Worm (Caenorhabditis elegans) whole organism, L4/young adult: ENCODE data around the gene Y39A1C.1.

Source experiments
- W03F9.2 ChIP-seq: fragments of 150-350 bp; optimal IDR thresholded peaks from 2 replicates; lab custom pipeline; 2014; ENCODE audit warnings: missing biosample characterization, missing genetic modification characterization
- dao-5 ChIP-seq: sonication (generic microtip); optimal IDR thresholded peaks from 2 replicates; lab custom pipeline; 2016; ENCODE audit warnings: missing genotype, missing genetic modification characterization, moderate library complexity, missing compliant biosample characterization

DNA sequence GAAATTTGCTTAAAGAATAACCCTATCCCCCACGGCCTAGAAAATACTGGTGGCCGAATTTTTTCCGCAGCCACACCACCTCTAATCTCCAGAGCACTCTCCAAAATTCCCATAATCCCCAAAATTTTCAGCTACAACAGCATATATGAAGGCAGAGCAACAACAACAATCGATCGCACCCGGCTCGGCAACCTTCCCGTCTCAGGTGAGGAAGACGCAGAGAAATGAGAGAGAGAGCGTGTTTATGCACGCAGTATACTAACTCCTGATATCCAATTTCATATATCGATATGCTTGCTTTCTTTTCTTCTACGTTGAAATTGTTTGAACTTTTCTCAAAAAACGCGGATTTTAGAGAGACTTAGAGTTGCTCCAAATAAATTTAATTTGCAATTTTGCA, 51.1 kb downstream of the Y39A1C.1 start:
- TF ChIP-seq W03F9.2 (no peak), dao-5 (no peak)
